Fruit fly (Drosophila melanogaster) whole organism, pupa: Measurements from ENCODE around the gene DIP-kappa.

Experiments
- CG10348 ChIP-seq: fragments of 200-800 bp; sonication (Bioruptor generic); IDR thresholded peaks from 2 replicates; pipeline ENCODE4 v1.3.6; 2022; ENCODE audit warnings: missing biosample characterization, missing genetic modification characterization
- CG12605 ChIP-seq: fragments of 200-800 bp; sonication (Bioruptor generic); IDR thresholded peaks from 2 replicates; pipeline ENCODE4 v1.3.6; 2022; ENCODE audit warnings: missing biosample characterization, missing genetic modification characterization
- CG13204 ChIP-seq: fragments of 200-800 bp; sonication (Bioruptor generic); optimal IDR thresholded peaks from 2 replicates; lab custom pipeline; 2018; ENCODE audit warnings: missing biosample characterization, mild to moderate bottlenecking, missing genetic modification characterization, moderate library complexity
- CG14655 ChIP-seq: fragments of 200-800 bp; sonication (Bioruptor generic); optimal IDR thresholded peaks from 3 replicates; lab custom pipeline; 2017; ENCODE audit warnings: mild to moderate bottlenecking, missing biosample characterization, missing genetic modification reagents, missing genetic modification characterization
- CG15710 ChIP-seq: fragments of 200-800 bp; sonication (Bioruptor generic); optimal IDR thresholded peaks from 2 replicates; lab custom pipeline; 2018; ENCODE audit warnings: missing biosample characterization, mild to moderate bottlenecking, missing genetic modification characterization, moderate library complexity
- CG17806 ChIP-seq: fragments of 200-800 bp; sonication (Bioruptor generic); optimal IDR thresholded peaks from 2 replicates; lab custom pipeline; 2018; ENCODE audit warnings: missing biosample characterization, mild to moderate bottlenecking, missing genetic modification characterization, moderate library complexity
- CG32121 ChIP-seq: fragments of 200-800 bp; sonication (Bioruptor generic); IDR thresholded peaks from 2 replicates; pipeline ENCODE4 v1.3.6; 2022; ENCODE audit warnings: missing biosample characterization, missing genetic modification characterization
- CG34367 ChIP-seq: fragments of 200-800 bp; sonication (Bioruptor generic); optimal IDR thresholded peaks from 2 replicates; lab custom pipeline; 2018; ENCODE audit warnings: missing biosample characterization, mild to moderate bottlenecking, missing genetic modification characterization
- CG4496 ChIP-seq: fragments of 200-800 bp; sonication (Bioruptor generic); IDR thresholded peaks from 3 replicates; pipeline ENCODE4 v1.3.6; 2022; ENCODE audit warnings: missing biosample characterization, missing genetic modification characterization
- CG8159 ChIP-seq: fragments of 200-800 bp; sonication (Bioruptor generic); optimal IDR thresholded peaks from 3 replicates; lab custom pipeline; 2018; ENCODE audit warnings: missing biosample characterization, mild to moderate bottlenecking, missing genetic modification characterization, moderate library complexity
- CG8301 ChIP-seq: fragments of 200-800 bp; sonication (Bioruptor generic); optimal IDR thresholded peaks from 2 replicates; lab custom pipeline; 2018; ENCODE audit warnings: missing biosample characterization, mild to moderate bottlenecking, missing genetic modification characterization
- CG9948 ChIP-seq: fragments of 200-800 bp; sonication (Bioruptor generic); optimal IDR thresholded peaks from 2 replicates; lab custom pipeline; 2018; ENCODE audit warnings: missing biosample characterization, mild to moderate bottlenecking, missing genetic modification characterization, moderate library complexity
- D1 ChIP-seq: fragments of 200-800 bp; sonication (Bioruptor generic); optimal IDR thresholded peaks from 2 replicates; lab custom pipeline; 2018; ENCODE audit warnings: missing biosample characterization, mild to moderate bottlenecking, missing genetic modification characterization, moderate library complexity
- EcR ChIP-seq: fragments of 200-800 bp; sonication (Bioruptor generic); optimal IDR thresholded peaks from 3 replicates; lab custom pipeline; 2019; ENCODE audit warnings: missing biosample characterization, missing genetic modification characterization, mild to moderate bottlenecking, moderate library complexity, missing genetic modification reagents
- Ets98B ChIP-seq: fragments of 200-800 bp; sonication (Bioruptor generic); IDR thresholded peaks from 2 replicates; pipeline ENCODE4 v1.3.6; 2022; ENCODE audit warnings: missing biosample characterization, missing genetic modification characterization
- Pif1A ChIP-seq: fragments of 200-800 bp; sonication (Bioruptor generic); optimal IDR thresholded peaks from 3 replicates; lab custom pipeline; 2016; ENCODE audit warnings: missing biosample characterization, missing genetic modification characterization
- Pif1B ChIP-seq: fragments of 200-800 bp; sonication (Bioruptor generic); optimal IDR thresholded peaks from 3 replicates; lab custom pipeline; 2016; ENCODE audit warnings: missing biosample characterization, missing genetic modification characterization
- Snoo ChIP-seq: fragments of 200-800 bp; sonication (Bioruptor generic); optimal IDR thresholded peaks from 3 replicates; lab custom pipeline; 2017; ENCODE audit warnings: missing biosample characterization, mild to moderate bottlenecking, missing genetic modification characterization, inconsistent platforms
- fd96Ca ChIP-seq: fragments of 200-800 bp; sonication (Bioruptor generic); IDR thresholded peaks from 3 replicates; pipeline ENCODE4 v1.3.6; 2022; ENCODE audit warnings: missing biosample characterization, missing genetic modification characterization
- gl ChIP-seq: fragments of 200-800 bp; sonication (Bioruptor generic); optimal IDR thresholded peaks from 2 replicates; lab custom pipeline; 2018; ENCODE audit warnings: missing biosample characterization, mild to moderate bottlenecking, missing genetic modification characterization
- rn ChIP-seq: fragments of 200-800 bp; sonication (Bioruptor generic); IDR thresholded peaks from 2 replicates; pipeline ENCODE4 v1.3.6; 2022; ENCODE audit warnings: missing biosample characterization, missing genetic modification characterization

DIP-kappa gene

dm6 chr2L:13717121-13717520, at the start of gene DIP-kappa:
Gene DIP-kappa, minus strand, starts transcription at chr2L:13717320.
- no peak for TF ChIP-seq CG13204 (GFP tag; lab: Kevin White, UChicago)
- no peak for TF ChIP-seq CG9948 (tag; lab: Kevin White, UChicago)
- TF ChIP-seq CG12605 (GFP tag; lab: Robert Waterston, UW), result no peak
- no peak for TF ChIP-seq Pif1B
- no peak for TF ChIP-seq CG15710 (tag; lab: Kevin White, UChicago)
- TF ChIP-seq gl (tag; lab: Kevin White, UChicago), result no peak
- no peak for TF ChIP-seq EcR (GFP tag; lab: Kevin White, UChicago)
- no peak for TF ChIP-seq CG17806 (tag; lab: Kevin White, UChicago)
- TF ChIP-seq CG10348, result no peak
- no peak for TF ChIP-seq fd96Ca (GFP tag; lab: Robert Waterston, UW)
- no peak for TF ChIP-seq CG4496 (GFP tag; lab: Robert Waterston, UW)
- TF ChIP-seq rn, result no peak
- no peak for TF ChIP-seq D1 (tag; lab: Kevin White, UChicago)
- TF ChIP-seq Ets98B, result no peak
- TF ChIP-seq CG8301 (tag; lab: Kevin White, UChicago), result no peak
- no peak for TF ChIP-seq CG34367 (tag; lab: Kevin White, UChicago)
- TF ChIP-seq CG8159, result no peak

dm6 chr2L:13763144-13763543, 46.0 kb upstream of the DIP-kappa start:
- no peak for TF ChIP-seq CG32121 (GFP tag; lab: Robert Waterston, UW)
- TF ChIP-seq Pif1A (GFP tag; lab: Kevin White, UChicago), result no peak
- TF ChIP-seq CG12605 (GFP tag; lab: Robert Waterston, UW), result no peak
- TF ChIP-seq CG13204 (GFP tag; lab: Kevin White, UChicago), result no peak
- no peak for TF ChIP-seq Snoo (tag; lab: Kevin White, UChicago)
- no peak for TF ChIP-seq gl (tag; lab: Kevin White, UChicago)
- no peak for TF ChIP-seq CG8159
- no peak for TF ChIP-seq CG9948 (tag; lab: Kevin White, UChicago)
- TF ChIP-seq fd96Ca (GFP tag; lab: Robert Waterston, UW), result no peak
- TF ChIP-seq Ets98B, result no peak
- TF ChIP-seq CG17806 (tag; lab: Kevin White, UChicago), result no peak
- no peak for TF ChIP-seq EcR (GFP tag; lab: Kevin White, UChicago)
- TF ChIP-seq Pif1B, result no peak

- no peak for TF ChIP-seq CG17806 (tag; lab: Kevin White, UChicago)
- TF ChIP-seq CG32121 (GFP tag; lab: Robert Waterston, UW), result no peak
- no peak for TF ChIP-seq CG34367 (tag; lab: Kevin White, UChicago)
- TF ChIP-seq CG12605 (GFP tag; lab: Robert Waterston, UW), result no peak
- TF ChIP-seq Pif1B, result no peak
- TF ChIP-seq Ets98B, result no peak
- TF ChIP-seq CG4496 (GFP tag; lab: Robert Waterston, UW), result no peak
- no peak for TF ChIP-seq rn
- no peak for TF ChIP-seq CG8159
- TF ChIP-seq fd96Ca (GFP tag; lab: Robert Waterston, UW), result no peak
- TF ChIP-seq CG8301 (tag; lab: Kevin White, UChicago), result no peak
These were observed 29.5 kb upstream of the DIP-kappa start, which contains the start of gene TM9SF4 for dm6 chr2L:13746652-13747051. Gene TM9SF4, plus strand, starts transcription at chr2L:13746952.

DNA sequence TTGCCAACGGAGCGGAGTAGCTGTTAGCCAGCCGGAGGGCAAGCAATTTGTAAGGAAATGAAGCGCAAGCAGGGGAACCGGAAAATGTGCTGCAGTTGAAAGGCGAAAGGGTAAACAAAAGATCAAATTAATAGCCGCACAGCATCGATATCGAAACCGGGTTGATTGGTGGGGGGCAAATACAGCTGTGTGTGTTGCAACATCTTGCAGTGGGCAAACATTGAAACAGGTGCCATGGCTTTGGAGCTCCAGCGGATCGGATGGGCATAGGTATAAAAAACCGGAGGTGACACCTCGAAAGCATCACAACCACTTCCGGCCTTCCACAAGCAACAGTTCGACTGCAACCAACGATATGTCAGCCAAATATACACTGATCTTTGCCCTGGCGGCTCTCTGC, 18.7 kb upstream of the DIP-kappa start, which contains the start of gene nur:
Gene nur (plus strand): TSS at position 301 of the 400 bp plus-strand sequence.
- TF ChIP-seq CG9948 (tag; lab: Kevin White, UChicago) (no peak), CG15710 (tag; lab: Kevin White, UChicago) (no peak), CG4496 (GFP tag; lab: Robert Waterston, UW) (no peak), CG10348 (no peak), D1 (tag; lab: Kevin White, UChicago) (no peak), CG34367 (tag; lab: Kevin White, UChicago) (no peak), Snoo (tag; lab: Kevin White, UChicago) (no peak), fd96Ca (GFP tag; lab: Robert Waterston, UW) (no peak), CG8301 (tag; lab: Kevin White, UChicago) (no peak), CG13204 (GFP tag; lab: Kevin White, UChicago) (no peak), CG17806 (tag; lab: Kevin White, UChicago) (no peak)

dm6 chr2L:13732287-13732686, 15.2 kb upstream of the DIP-kappa start:
- TF ChIP-seq fd96Ca (GFP tag; lab: Robert Waterston, UW) (no peak), gl (tag; lab: Kevin White, UChicago) (no peak), CG14655 (no peak), CG17806 (tag; lab: Kevin White, UChicago) (no peak), CG8159 (no peak), EcR (GFP tag; lab: Kevin White, UChicago) (no peak), CG34367 (tag; lab: Kevin White, UChicago) (no peak), CG13204 (GFP tag; lab: Kevin White, UChicago) (no peak), Pif1A (GFP tag; lab: Kevin White, UChicago) (no peak), Pif1B (no peak)

DNA sequence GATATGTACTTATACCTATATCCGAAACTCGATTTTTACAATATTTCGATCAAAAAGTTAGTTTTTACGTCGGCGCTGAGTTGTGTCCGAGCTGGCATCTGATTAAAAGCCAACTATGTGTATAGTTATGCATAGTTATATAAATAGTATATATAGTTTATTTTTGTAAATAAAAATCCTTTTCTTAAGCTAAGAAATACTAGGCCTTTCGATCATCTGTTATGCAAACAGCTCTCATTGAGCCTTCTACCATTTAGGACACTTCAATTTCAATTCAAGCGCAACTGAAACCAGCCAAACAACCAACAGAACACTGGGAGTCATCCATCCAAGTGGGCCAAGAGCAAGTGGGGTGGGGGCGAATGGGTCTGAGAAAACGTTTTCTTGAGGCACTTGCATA, 6.4 kb upstream of the DIP-kappa start, which contains the start of gene CG9014:
Gene CG9014 (minus strand): TSS at position 101 of the 400 bp plus-strand sequence.
- TF ChIP-seq CG14655 (no peak), Ets98B (no peak), gl (tag; lab: Kevin White, UChicago) (no peak), CG8301 (tag; lab: Kevin White, UChicago) (no peak), CG10348 (no peak), CG17806 (tag; lab: Kevin White, UChicago) (no peak), Pif1A (GFP tag; lab: Kevin White, UChicago) (no peak), Pif1B (no peak), CG4496 (GFP tag; lab: Robert Waterston, UW) (no peak), Snoo (tag; lab: Kevin White, UChicago) (no peak), CG34367 (tag; lab: Kevin White, UChicago) (no peak), CG8159 (no peak), CG9948 (tag; lab: Kevin White, UChicago) (no peak), CG13204 (GFP tag; lab: Kevin White, UChicago) (no peak), CG15710 (tag; lab: Kevin White, UChicago) (no peak)
